Fruit fly (Drosophila melanogaster) whole organism: ENCODE data around the gene Gcat.

ENCODE experiments used
- CG8478 ChIP-seq: fragments of >200 bp; optimal IDR thresholded peaks from 2 replicates; lab custom pipeline; 2018; ENCODE audit warnings: inconsistent platforms
- Dll ChIP-seq: fragments of >200 bp; optimal IDR thresholded peaks from 2 replicates; lab custom pipeline; 2017
- EcR ChIP-seq, 2 experiments: fragments of >200 bp; optimal IDR thresholded peaks; 2 replicates each; lab custom pipeline; 2017; ENCODE audit warnings: missing biosample characterization in 2 of 2, missing genetic modification characterization in 2 of 2, missing genetic modification reagents in 2 of 2
- pan ChIP-seq: fragments of >200 bp; optimal IDR thresholded peaks from 2 replicates; lab custom pipeline; 2017
- psq ChIP-seq: fragments of >200 bp; optimal IDR thresholded peaks from 2 replicates; lab custom pipeline; 2017
- usp ChIP-seq: fragments of >200 bp; optimal IDR thresholded peaks from 2 replicates; lab custom pipeline; 2017; ENCODE audit warnings: missing biosample characterization, missing genetic modification characterization, mixed read lengths

Gcat gene

dm6 chr3L:11819639-11820456 lies 19.2 kb upstream of the Gcat start:
- peak; percentile 41 for TF ChIP-seq Dll (lab: Kevin White, UChicago)
- TF ChIP-seq EcR (GFP tag; optimal IDR thresholded peaks at IDR 0.05; lab: Kevin White, UChicago), result no peak

dm6 chr3L:11816641-11817040 lies 16.0 kb upstream of the Gcat start:
- no peak for TF ChIP-seq pan
- TF ChIP-seq usp, result no peak
- TF ChIP-seq EcR (GFP tag; optimal IDR thresholded peaks at IDR 0.05; lab: Kevin White, UChicago), result no peak
- no peak for TF ChIP-seq CG8478 (lab: Kevin White, UChicago)
- TF ChIP-seq psq (lab: Kevin White, UChicago), result no peak
- no peak for TF ChIP-seq Dll (lab: Kevin White, UChicago)

DNA sequence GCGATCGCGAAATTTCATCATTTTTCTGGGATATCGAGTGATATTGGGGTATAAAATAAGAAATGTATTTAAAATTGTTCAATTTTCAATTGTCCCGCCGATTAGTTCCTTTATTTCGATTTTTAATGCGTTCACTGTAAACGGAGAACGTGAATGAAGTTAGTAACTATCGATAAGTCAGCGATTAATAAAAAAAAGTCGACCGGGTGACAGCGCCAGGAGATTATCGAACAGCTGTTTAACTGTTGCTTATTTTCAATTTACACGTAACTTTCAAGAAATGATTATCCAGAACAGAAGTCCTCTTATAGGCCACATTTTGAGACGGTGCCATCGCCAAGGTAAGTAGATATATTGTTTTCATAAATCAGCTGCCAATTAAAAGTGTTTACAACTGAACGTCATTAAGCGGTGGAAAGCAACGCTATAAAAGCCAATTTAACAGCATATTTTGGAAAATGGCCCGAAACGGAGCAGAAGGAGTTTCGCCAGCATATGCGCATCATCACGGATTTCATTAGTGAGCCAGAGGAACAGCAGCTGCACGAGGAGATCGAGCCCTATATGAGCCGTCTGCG lies 14.6 kb upstream of the Gcat start, which contains the start of gene CG14130:
TSS of gene CG14130 (plus strand) at position 225 of the 578 bp plus-strand sequence.
- TF ChIP-seq psq (lab: Kevin White, UChicago) (no peak), pan (no peak), CG8478 (lab: Kevin White, UChicago) (no peak), usp (no peak), Dll (lab: Kevin White, UChicago) (no peak), EcR (GFP tag; optimal IDR thresholded peaks at IDR 0.05; lab: Kevin White, UChicago) (no peak)

- TF ChIP-seq psq (lab: Kevin White, UChicago) (no peak), CG8478 (lab: Kevin White, UChicago) (no peak), usp (no peak), Dll (lab: Kevin White, UChicago) (no peak), pan (no peak), EcR (GFP tag; optimal IDR thresholded peaks at IDR 0.05; lab: Kevin White, UChicago) (no peak)
These were observed 14.0 kb upstream of the Gcat start, which contains the start of gene Cubn2 for dm6 chr3L:11814655-11815054. TSS of gene Cubn2 (minus strand) at chr3L:11814755.

DNA sequence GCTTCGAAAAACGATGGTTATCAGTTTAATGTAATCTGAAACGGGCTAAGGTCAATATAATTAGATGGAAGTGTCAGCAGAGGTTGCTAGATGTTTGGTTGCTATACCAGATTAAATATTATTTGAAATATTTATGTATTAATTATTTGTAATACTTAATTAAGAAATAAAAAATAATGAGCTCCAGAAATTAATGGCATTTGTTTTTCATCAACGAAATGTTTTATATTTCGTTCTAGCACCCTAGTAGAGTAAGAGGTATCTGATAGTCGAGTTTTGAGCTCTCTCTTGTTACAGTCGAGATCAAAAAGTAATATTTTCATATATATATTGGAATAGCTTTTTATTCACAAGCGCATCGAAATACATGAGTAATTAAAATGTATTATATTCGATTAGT lies 961 bp upstream of the Gcat start:
- TF ChIP-seq EcR (GFP tag; optimal IDR thresholded peaks at IDR 0.05; lab: Kevin White, UChicago), result no peak
- no peak for TF ChIP-seq Dll (lab: Kevin White, UChicago)
- TF ChIP-seq pan, result no peak
- no peak for TF ChIP-seq usp
- no peak for TF ChIP-seq CG8478 (lab: Kevin White, UChicago)
- TF ChIP-seq psq (lab: Kevin White, UChicago), result no peak

- TF ChIP-seq CG8478 (lab: Kevin White, UChicago) (no peak), psq (lab: Kevin White, UChicago) (no peak), Dll (lab: Kevin White, UChicago) (no peak), pan (no peak), usp (no peak), EcR (GFP tag; optimal IDR thresholded peaks at IDR 0.05; lab: Kevin White, UChicago) (no peak)
These were observed 5.1 kb downstream of the Gcat start, which contains the start of gene Klp68D for dm6 chr3L:11795440-11795983. TSS of gene Klp68D (plus strand) at chr3L:11795614.

dm6 chr3L:11793233-11793800 lies 7.3 kb downstream of the Gcat start, which contains the start of the genes twy and CG10907:
TSS of gene twy (minus strand) at chr3L:11793283.
TSS of gene CG10907 (plus strand) at chr3L:11793514.
- no peak for TF ChIP-seq psq (lab: Kevin White, UChicago)
- no peak for TF ChIP-seq usp
- no peak for TF ChIP-seq EcR (GFP tag; optimal IDR thresholded peaks at IDR 0.05; lab: Kevin White, UChicago)
- TF ChIP-seq Dll (lab: Kevin White, UChicago), result no peak
- no peak for TF ChIP-seq CG8478 (lab: Kevin White, UChicago)
- TF ChIP-seq pan, result no peak

dm6 chr3L:11789773-11790172 lies 10.9 kb downstream of the Gcat start, which contains the start of gene Pi3K68D:
TSS of gene Pi3K68D (minus strand) at chr3L:11790013.
- TF ChIP-seq psq (lab: Kevin White, UChicago) (peak; percentile 8), CG8478 (lab: Kevin White, UChicago) (no peak)

DNA sequence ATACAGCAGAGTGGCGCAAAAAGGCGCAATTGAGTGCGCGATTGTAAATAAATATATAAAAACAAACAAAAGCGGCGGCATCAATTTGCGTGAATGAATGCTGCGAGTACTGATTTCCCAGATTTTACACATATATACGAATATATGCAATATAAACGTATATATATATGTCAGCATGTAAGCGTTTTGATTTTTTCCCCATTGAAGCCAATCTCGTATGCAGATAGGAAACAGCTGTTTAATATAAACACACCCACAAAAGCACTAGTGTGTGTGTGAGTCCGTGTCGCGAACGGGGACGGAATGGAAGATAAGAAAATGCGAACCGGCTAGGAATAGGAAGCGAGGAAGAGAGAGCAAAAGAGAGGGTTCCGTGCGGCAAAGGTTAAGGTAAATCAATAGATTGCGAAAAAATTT lies 11.7 kb downstream of the Gcat start:
- TF ChIP-seq pan (no peak), psq (lab: Kevin White, UChicago) (peak; percentile 16)

- TF ChIP-seq psq (lab: Kevin White, UChicago), result no peak
- no peak for TF ChIP-seq EcR (GFP tag; optimal IDR thresholded peaks at IDR 0.05; lab: Kevin White, UChicago)
- TF ChIP-seq Dll (lab: Kevin White, UChicago), result no peak
- no peak for TF ChIP-seq pan
- no peak for TF ChIP-seq usp
- TF ChIP-seq CG8478 (lab: Kevin White, UChicago), result no peak
These were observed 12.5 kb downstream of the Gcat start for dm6 chr3L:11788195-11788594.

DNA sequence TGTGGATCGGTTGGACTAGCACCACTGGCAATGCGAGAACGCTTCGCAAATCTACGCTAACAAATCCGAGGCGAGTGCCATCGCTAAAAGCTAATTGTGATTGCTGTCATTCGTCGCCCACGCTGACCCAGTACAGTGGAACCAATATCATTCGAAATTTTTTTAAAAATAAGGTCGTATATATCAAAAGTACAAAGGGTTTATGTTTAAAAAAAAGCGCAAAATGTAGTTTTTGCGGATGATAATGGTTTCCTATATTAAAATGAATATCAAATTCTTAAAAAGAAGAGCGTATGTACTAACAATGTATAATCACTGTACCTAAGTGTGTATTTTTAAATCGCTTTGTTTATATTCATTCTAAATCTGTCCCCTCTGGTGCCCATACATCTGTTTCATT lies 15.4 kb downstream of the Gcat start:
- no peak for TF ChIP-seq pan

dm6 chr3L:11777348-11777958 lies 23.2 kb downstream of the Gcat start:
- TF ChIP-seq Dll (lab: Kevin White, UChicago), result no peak
- no peak for TF ChIP-seq EcR (GFP tag; optimal IDR thresholded peaks at IDR 0.05; lab: Kevin White, UChicago)
- no peak for TF ChIP-seq usp
